Worm (Caenorhabditis elegans): ENCODE data around the gene Y102A5C.36.

Gene Y102A5C.36

DNA sequence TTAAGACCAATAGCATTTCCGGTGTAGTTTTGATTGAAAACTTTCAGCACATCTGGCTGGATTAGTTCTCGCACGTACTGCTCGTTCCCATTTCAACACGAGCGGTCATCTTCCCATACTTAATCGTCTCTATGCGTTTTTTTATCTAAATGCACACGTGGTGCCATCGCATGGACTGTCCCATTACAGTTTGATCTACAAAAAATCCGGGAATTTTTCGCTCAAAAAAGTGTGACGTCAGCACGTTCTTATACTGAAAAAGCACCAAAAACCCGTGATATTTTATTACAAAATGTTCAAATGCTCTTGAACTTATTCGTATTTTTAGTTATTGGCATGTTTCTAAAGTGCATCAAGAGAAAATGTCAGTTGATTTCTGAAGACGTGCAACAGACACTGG is 5.3 kb downstream of the Y102A5C.36 start, which contains the start of gene Y102A5C.4:
Y102A5C.4 (plus strand) TSS at position 301 of the 400 bp plus-strand sequence.
- TF ChIP-seq ets-4 (tag; optimal IDR thresholded peaks at IDR 0.05) (no peak), fkh-10 (GFP tag; optimal IDR thresholded peaks at IDR 0.05) (no peak), hlh-15 (tag; optimal IDR thresholded peaks at IDR 0.05) (no peak)

DNA sequence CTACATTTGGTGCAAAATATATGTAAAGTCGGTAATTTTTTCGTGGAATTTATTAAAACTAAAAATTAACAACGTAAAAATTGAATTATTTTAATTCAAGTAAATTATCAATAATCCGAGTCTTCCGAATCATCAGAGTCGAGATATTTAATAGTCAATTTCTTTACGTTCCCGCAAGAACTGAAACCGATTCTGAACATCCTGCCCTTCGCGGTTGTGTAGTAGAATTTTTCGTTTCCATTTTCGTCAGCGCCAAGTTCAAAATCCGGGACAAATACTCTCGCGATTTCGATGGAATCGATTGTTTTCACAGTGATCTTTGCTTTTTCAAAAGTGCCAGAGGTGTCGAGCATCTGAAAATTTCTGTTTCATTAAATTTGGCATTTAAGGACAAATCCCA is 7.6 kb downstream of the Y102A5C.36 start:
- TF ChIP-seq elt-4 (tag; optimal IDR thresholded peaks at IDR 0.05) (no peak), gmeb-2 (tag; optimal IDR thresholded peaks at IDR 0.05) (no peak), fax-1 (tag; optimal IDR thresholded peaks at IDR 0.05) (no peak), ceh-6 (GFP tag; optimal IDR thresholded peaks at IDR 0.05) (no peak), sdc-2 (tag; optimal IDR thresholded peaks at IDR 0.05) (no peak), pag-3 (tag; optimal IDR thresholded peaks at IDR 0.05; ENCODE audit: borderline replicate concordance) (no peak), nhr-232 (tag; optimal IDR thresholded peaks at IDR 0.05) (no peak), ahr-1 (tag; optimal IDR thresholded peaks at IDR 0.05) (no peak), lim-6 (tag; optimal IDR thresholded peaks at IDR 0.05) (no peak), K02D7.2 (tag; optimal IDR thresholded peaks at IDR 0.05) (no peak), ztf-16 (tag; optimal IDR thresholded peaks at IDR 0.05) (no peak)

DNA sequence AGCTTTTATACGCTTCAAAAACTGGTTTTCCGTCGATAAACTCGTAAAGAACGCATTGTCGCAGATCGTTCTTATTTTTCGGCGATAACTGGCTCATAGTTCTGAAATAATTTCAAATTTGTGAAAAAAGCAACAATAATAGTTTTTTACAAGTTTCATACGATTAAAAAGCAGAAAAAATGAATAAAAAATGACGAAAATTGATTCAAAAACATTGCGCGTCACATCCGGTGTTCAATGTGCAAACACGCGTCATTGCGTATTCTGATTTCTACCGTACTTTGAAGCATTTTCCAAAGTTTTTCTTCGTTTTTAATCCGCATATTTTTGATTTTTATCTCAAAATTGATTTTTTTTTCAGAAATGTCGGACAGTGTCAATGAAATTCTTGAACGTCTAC is 8.9 kb downstream of the Y102A5C.36 start, which contains the start of the genes fbxa-206 and Y102A5C.2:
fbxa-206 (minus strand) TSS at position 101 of the 400 bp plus-strand sequence.
Y102A5C.2 (plus strand) TSS at position 354 of the 400 bp plus-strand sequence.
- no peak for TF ChIP-seq C38D4.7 (GFP tag; optimal IDR thresholded peaks at IDR 0.05)
- TF ChIP-seq ceh-24 (tag; optimal IDR thresholded peaks at IDR 0.05): no peak
- no peak for TF ChIP-seq ztf-16 (tag; optimal IDR thresholded peaks at IDR 0.05)
- TF ChIP-seq ttx-3 (tag; optimal IDR thresholded peaks at IDR 0.05): no peak
- no peak for TF ChIP-seq nhr-11 (tag; optimal IDR thresholded peaks at IDR 0.05)
- no peak for TF ChIP-seq dmd-4 (tag; optimal IDR thresholded peaks at IDR 0.05; ENCODE audit: borderline replicate concordance)
- no peak for TF ChIP-seq rnt-1 (tag; optimal IDR thresholded peaks at IDR 0.05)
- TF ChIP-seq eyg-1 (tag; optimal IDR thresholded peaks at IDR 0.05): no peak
- TF ChIP-seq Y22D7AL.16 (tag; optimal IDR thresholded peaks at IDR 0.05): no peak
- TF ChIP-seq npax-4 (tag; optimal IDR thresholded peaks at IDR 0.05): no peak
- no peak for TF ChIP-seq fkh-10 (GFP tag; optimal IDR thresholded peaks at IDR 0.05)
- no peak for TF ChIP-seq unc-3 (GFP tag; conservative IDR thresholded peaks at IDR 0.05)
- TF ChIP-seq unc-3 (tag; optimal IDR thresholded peaks at IDR 0.05): no peak
- no peak for TF ChIP-seq ahr-1 (tag; optimal IDR thresholded peaks at IDR 0.05)
- no peak for TF ChIP-seq hlh-30 (tag; optimal IDR thresholded peaks at IDR 0.05; ENCODE audit: insufficient read depth)
- TF ChIP-seq elt-4 (tag; optimal IDR thresholded peaks at IDR 0.05): no peak
- no peak for TF ChIP-seq pqm-1 (tag; optimal IDR thresholded peaks at IDR 0.05)
- no peak for TF ChIP-seq unc-42 (tag; optimal IDR thresholded peaks at IDR 0.05)
- TF ChIP-seq hlh-13 (GFP tag; optimal IDR thresholded peaks at IDR 0.05): no peak
- no peak for TF ChIP-seq ref-2 (tag; optimal IDR thresholded peaks at IDR 0.05)
- TF ChIP-seq nhr-232 (tag; optimal IDR thresholded peaks at IDR 0.05): no peak

DNA sequence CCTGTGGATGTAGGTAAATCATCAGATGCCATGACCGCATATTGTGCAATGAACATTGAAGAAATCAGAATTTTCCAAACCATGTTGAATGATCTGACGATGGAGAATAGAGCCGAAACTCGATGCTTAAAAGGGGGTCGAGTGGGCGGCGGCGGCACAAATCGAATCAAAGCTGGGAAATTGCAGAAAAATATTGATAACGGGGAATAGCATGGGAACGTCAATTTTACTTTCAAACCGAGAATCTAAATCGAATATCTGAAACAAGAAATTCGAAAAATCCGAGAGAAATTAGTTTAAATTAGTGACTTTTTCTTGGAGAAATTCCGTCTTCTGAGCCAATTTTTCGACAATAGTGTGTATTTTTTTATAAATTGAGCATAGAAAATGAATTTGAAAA is 11.2 kb downstream of the Y102A5C.36 start, which contains the start of gene F09C6.10:
F09C6.10 (minus strand) TSS at position 101 of the 400 bp plus-strand sequence.
- TF ChIP-seq ceh-19 (GFP tag; optimal IDR thresholded peaks at IDR 0.05) (no peak), ceh-30 (tag; optimal IDR thresholded peaks at IDR 0.05) (no peak), ahr-1 (tag; optimal IDR thresholded peaks at IDR 0.05) (no peak), C38D4.7 (GFP tag; optimal IDR thresholded peaks at IDR 0.05) (no peak), zip-5 (tag; optimal IDR thresholded peaks at IDR 0.05) (no peak), ceh-9 (tag; optimal IDR thresholded peaks at IDR 0.05) (no peak), unc-3 (GFP tag; conservative IDR thresholded peaks at IDR 0.05) (no peak), unc-3 (tag; optimal IDR thresholded peaks at IDR 0.05) (no peak), ceh-48 (tag; optimal IDR thresholded peaks at IDR 0.05) (no peak), fax-1 (tag; optimal IDR thresholded peaks at IDR 0.05) (no peak), ceh-24 (tag; optimal IDR thresholded peaks at IDR 0.05) (no peak), sox-2 (GFP tag; IDR thresholded peaks at IDR 0.05) (no peak), ceh-14 (tag; optimal IDR thresholded peaks at IDR 0.05) (no peak), hlh-6 (tag; optimal IDR thresholded peaks at IDR 0.05) (no peak)

Data from whole organism, late embryonic.